Worm (Caenorhabditis elegans) whole organism, L4 larva: ENCODE data around the gene tbx-43.

Experiments used
- F10B5.3 ChIP-seq: sonication (generic microtip); optimal IDR thresholded peaks from 2 replicates; lab custom pipeline; 2016; ENCODE audit warnings: mild to moderate bottlenecking, missing genetic modification characterization, missing compliant biosample characterization
- ces-1 ChIP-seq: fragments of 150-350 bp; sonication (generic microtip); optimal IDR thresholded peaks from 4 replicates; lab custom pipeline; 2014; ENCODE audit warnings: missing biosample characterization, missing genetic modification reagents, missing genetic modification characterization
- fkh-10 ChIP-seq: fragments of 150-350 bp; optimal IDR thresholded peaks from 2 replicates; lab custom pipeline; 2014; ENCODE audit warnings: missing biosample characterization, missing genetic modification reagents, missing genetic modification characterization

ce11 chrIII:1744486-1744885 is 25.4 kb downstream of the tbx-43 start:
- TF ChIP-seq ces-1 (GFP tag; lab: Kevin White, UChicago), result no peak
- TF ChIP-seq fkh-10 (GFP tag; lab: Kevin White, UChicago), result no peak
- TF ChIP-seq F10B5.3 (tag; lab: Kevin White, UChicago), result no peak
